Fruit fly (Drosophila melanogaster) whole organism, embryonic: ENCODE data around the gene CG18281.

ENCODE experiments used
- Abd-B ChIP-seq: fragments of 200-800 bp; sonication (Bioruptor generic); optimal IDR thresholded peaks from 2 replicates; lab custom pipeline; 2018; ENCODE audit warnings: missing biosample characterization, mild to moderate bottlenecking, missing genetic modification characterization, moderate library complexity
- B-H2 ChIP-seq: fragments of 200-800 bp; sonication (Bioruptor generic); optimal IDR thresholded peaks from 2 replicates; lab custom pipeline; 2018; ENCODE audit warnings: missing biosample characterization, mild to moderate bottlenecking, missing genetic modification characterization
- CG10274 ChIP-seq: fragments of 200-800 bp; sonication (Bioruptor generic); optimal IDR thresholded peaks from 3 replicates; lab custom pipeline; 2017; ENCODE audit warnings: missing biosample characterization, mild to moderate bottlenecking, missing genetic modification characterization
- CG11456 ChIP-seq: fragments of 200-800 bp; sonication (Bioruptor generic); IDR thresholded peaks from 3 replicates; pipeline ENCODE4 v1.3.6; 2022; ENCODE audit warnings: missing biosample characterization, missing genetic modification characterization
- CG12942 ChIP-seq: fragments of 200-800 bp; sonication (Bioruptor generic); optimal IDR thresholded peaks from 3 replicates; lab custom pipeline; 2016; ENCODE audit warnings: missing biosample characterization, missing genetic modification characterization
- CG13424 ChIP-seq: fragments of 200-800 bp; sonication (Bioruptor generic); optimal IDR thresholded peaks from 2 replicates; lab custom pipeline; 2019; ENCODE audit warnings: missing biosample characterization, mild to moderate bottlenecking, missing genetic modification characterization, moderate library complexity
- CG15073 ChIP-seq: fragments of 200-800 bp; sonication (Bioruptor generic); optimal IDR thresholded peaks from 2 replicates; lab custom pipeline; 2016; ENCODE audit warnings: missing biosample characterization, missing genetic modification characterization
- CG17328 ChIP-seq: fragments of 200-800 bp; sonication (Bioruptor generic); IDR thresholded peaks from 2 replicates; pipeline ENCODE4 v1.3.6; 2022; ENCODE audit warnings: missing biosample characterization, missing genetic modification characterization
- CG17612 ChIP-seq: fragments of 200-800 bp; sonication (Bioruptor generic); IDR thresholded peaks from 2 replicates; pipeline ENCODE4 v1.3.6; 2022; ENCODE audit warnings: missing biosample characterization, missing genetic modification characterization
- CG17829 ChIP-seq: fragments of 200-800 bp; optimal IDR thresholded peaks from 2 replicates; lab custom pipeline; 2019; ENCODE audit warnings: missing biosample characterization, mild to moderate bottlenecking, missing genetic modification characterization, moderate library complexity
- CG2199 ChIP-seq: fragments of 200-800 bp; sonication (Bioruptor generic); IDR thresholded peaks from 3 replicates; pipeline ENCODE4 v1.3.6; 2022; ENCODE audit warnings: missing biosample characterization, missing genetic modification characterization
- CG2712 ChIP-seq: fragments of 200-800 bp; optimal IDR thresholded peaks from 3 replicates; lab custom pipeline; 2019; ENCODE audit warnings: missing biosample characterization, mild to moderate bottlenecking, missing genetic modification characterization, moderate library complexity
- CG4707 ChIP-seq: fragments of 200-800 bp; sonication (Bioruptor generic); optimal IDR thresholded peaks from 2 replicates; lab custom pipeline; 2018; ENCODE audit warnings: missing biosample characterization, mild to moderate bottlenecking, missing genetic modification characterization, moderate library complexity
- CG4730 ChIP-seq: fragments of 200-800 bp; sonication (Bioruptor generic); IDR thresholded peaks from 2 replicates; pipeline ENCODE4 v1.3.6; 2022; ENCODE audit warnings: missing biosample characterization, missing genetic modification characterization
- CG7987 ChIP-seq: fragments of 200-800 bp; sonication (Bioruptor generic); optimal IDR thresholded peaks from 2 replicates; lab custom pipeline; 2018; ENCODE audit warnings: missing biosample characterization, mild to moderate bottlenecking, missing genetic modification characterization, moderate library complexity
- Dfd ChIP-seq, 2 experiments: fragments of >200 bp; optimal IDR thresholded peaks; 2 replicates each; lab custom pipeline; 2017; ENCODE audit warnings: missing biosample characterization in 2 of 2, missing genetic modification characterization in 2 of 2
- HLH3B ChIP-seq: fragments of 200-800 bp; sonication (Bioruptor generic); IDR thresholded peaks from 2 replicates; pipeline ENCODE4 v1.3.6; 2022; ENCODE audit warnings: missing biosample characterization, missing genetic modification characterization
- Lhr ChIP-seq: fragments of 200-800 bp; sonication (Bioruptor generic); optimal IDR thresholded peaks from 3 replicates; lab custom pipeline; 2017; ENCODE audit warnings: mild to moderate bottlenecking, missing biosample characterization, missing genetic modification reagents, missing genetic modification characterization
- Lim3 ChIP-seq: fragments of 200-800 bp; sonication (Bioruptor generic); IDR thresholded peaks from 2 replicates; pipeline ENCODE4 v1.3.6; 2022; ENCODE audit warnings: missing biosample characterization, missing genetic modification characterization
- MBD-R2 ChIP-seq: fragments of 200-800 bp; sonication (Bioruptor generic); IDR thresholded peaks from 2 replicates; pipeline ENCODE4 v1.3.6; 2022; ENCODE audit warnings: missing biosample characterization, missing genetic modification characterization
- Max ChIP-seq: fragments of 200-800 bp; sonication (Bioruptor generic); optimal IDR thresholded peaks from 2 replicates; lab custom pipeline; 2016; ENCODE audit warnings: missing biosample characterization, mild to moderate bottlenecking, missing genetic modification characterization
- Neu2 ChIP-seq: fragments of 200-800 bp; sonication (Bioruptor generic); optimal IDR thresholded peaks from 3 replicates; lab custom pipeline; 2016; ENCODE audit warnings: missing biosample characterization, missing genetic modification characterization, borderline replicate concordance
- NfI ChIP-seq: fragments of 200-800 bp; sonication (Bioruptor generic); optimal IDR thresholded peaks from 3 replicates; lab custom pipeline; 2018; ENCODE audit warnings: missing biosample characterization, mild to moderate bottlenecking, missing genetic modification characterization, moderate library complexity
- Six4 ChIP-seq: fragments of 200-800 bp; sonication (Bioruptor generic); optimal IDR thresholded peaks from 2 replicates; lab custom pipeline; 2016; ENCODE audit warnings: missing biosample characterization, missing genetic modification characterization
- ab ChIP-seq: fragments of 200-800 bp; sonication (Bioruptor generic); optimal IDR thresholded peaks from 2 replicates; lab custom pipeline; 2016; ENCODE audit warnings: missing biosample characterization, missing genetic modification characterization
- al ChIP-seq: fragments of 200-800 bp; sonication (Bioruptor generic); IDR thresholded peaks from 2 replicates; pipeline ENCODE4 v1.3.6; 2022; ENCODE audit warnings: missing biosample characterization, missing genetic modification characterization
- amos ChIP-seq: fragments of 200-800 bp; sonication (Bioruptor generic); IDR thresholded peaks from 2 replicates; pipeline ENCODE4 v1.3.6; 2022; ENCODE audit warnings: missing biosample characterization, missing genetic modification characterization; ENCODE audit not compliant: partially characterized antibody
- bowl ChIP-seq: fragments of 200-800 bp; sonication (Bioruptor generic); IDR thresholded peaks from 2 replicates; pipeline ENCODE4 v1.3.6; 2022; ENCODE audit warnings: missing biosample characterization, missing genetic modification characterization
- br ChIP-seq: fragments of >200 bp; optimal IDR thresholded peaks from 2 replicates; lab custom pipeline; 2017
- cwo ChIP-seq: fragments of 200-800 bp; sonication (Bioruptor generic); optimal IDR thresholded peaks from 3 replicates; lab custom pipeline; 2017; ENCODE audit warnings: missing biosample characterization, missing genetic modification characterization, mild to moderate bottlenecking, moderate library complexity, missing genetic modification reagents
- gfzf ChIP-seq: fragments of 200-800 bp; sonication (Bioruptor generic); optimal IDR thresholded peaks from 2 replicates; lab custom pipeline; 2016; ENCODE audit warnings: missing biosample characterization, mild to moderate bottlenecking, missing genetic modification characterization, moderate library complexity
- gro ChIP-seq: fragments of 200-800 bp; sonication (Bioruptor generic); optimal IDR thresholded peaks from 2 replicates; lab custom pipeline; 2016; ENCODE audit warnings: missing biosample characterization, missing genetic modification characterization
- gsb-n ChIP-seq: fragments of 200-800 bp; sonication (Bioruptor generic); optimal IDR thresholded peaks from 3 replicates; lab custom pipeline; 2018; ENCODE audit warnings: missing biosample characterization, mild to moderate bottlenecking, missing genetic modification characterization
- insv ChIP-seq, 2 experiments: fragments of 200-800 bp; sonication (Bioruptor generic); optimal IDR thresholded peaks; 3 replicates each; lab custom pipeline; 2016 to 2018; ENCODE audit warnings: missing biosample characterization in 2 of 2, missing genetic modification characterization in 2 of 2
- jing ChIP-seq: fragments of 200-800 bp; sonication (Bioruptor generic); optimal IDR thresholded peaks from 2 replicates; lab custom pipeline; 2018; ENCODE audit warnings: missing biosample characterization, mild to moderate bottlenecking, missing genetic modification characterization
- ken ChIP-seq: fragments of 200-800 bp; sonication (Bioruptor generic); IDR thresholded peaks from 3 replicates; pipeline ENCODE4 v1.3.6; 2022; ENCODE audit warnings: missing biosample characterization, missing genetic modification characterization
- mam ChIP-seq: fragments of 200-800 bp; sonication (Bioruptor generic); optimal IDR thresholded peaks from 3 replicates; lab custom pipeline; 2016; ENCODE audit warnings: missing biosample characterization, missing genetic modification characterization
- nau ChIP-seq: fragments of 200-800 bp; sonication (Bioruptor generic); optimal IDR thresholded peaks from 3 replicates; lab custom pipeline; 2017; ENCODE audit warnings: missing biosample characterization, mild to moderate bottlenecking, missing genetic modification characterization, missing genetic modification reagents
- nmo ChIP-seq: fragments of 200-800 bp; sonication (Bioruptor generic); optimal IDR thresholded peaks from 2 replicates; lab custom pipeline; 2018; ENCODE audit warnings: missing biosample characterization, mild to moderate bottlenecking, missing genetic modification characterization, moderate library complexity
- pros ChIP-seq: fragments of 200-800 bp; sonication (Bioruptor generic); optimal IDR thresholded peaks from 3 replicates; lab custom pipeline; 2019; ENCODE audit warnings: missing biosample characterization, mild to moderate bottlenecking, missing genetic modification characterization, moderate library complexity
- repo ChIP-seq: fragments of 200-800 bp; sonication (Bioruptor generic); optimal IDR thresholded peaks from 2 replicates; lab custom pipeline; 2016; ENCODE audit warnings: missing biosample characterization, missing genetic modification characterization
- ro ChIP-seq: fragments of 200-800 bp; sonication (Bioruptor generic); IDR thresholded peaks from 2 replicates; pipeline ENCODE4 v1.3.6; 2022; ENCODE audit warnings: missing biosample characterization, missing genetic modification characterization
- row ChIP-seq: fragments of 200-800 bp; sonication (Bioruptor generic); IDR thresholded peaks from 3 replicates; pipeline ENCODE4 v1.3.6; 2022; ENCODE audit warnings: missing biosample characterization, missing genetic modification characterization
- sens-2 ChIP-seq: fragments of 200-800 bp; sonication (Bioruptor generic); IDR thresholded peaks from 2 replicates; pipeline ENCODE4 v1.3.6; 2022; ENCODE audit warnings: missing biosample characterization, missing genetic modification characterization
- sna ChIP-seq: fragments of 200-800 bp; sonication (Bioruptor generic); IDR thresholded peaks from 2 replicates; pipeline ENCODE4 v1.3.6; 2022; ENCODE audit warnings: missing biosample characterization, missing genetic modification characterization; ENCODE audit not compliant: partially characterized antibody
- sob ChIP-seq: fragments of 200-800 bp; sonication (Bioruptor generic); IDR thresholded peaks from 2 replicates; pipeline ENCODE4 v1.3.6; 2022; ENCODE audit warnings: missing biosample characterization, missing genetic modification characterization
- ssp ChIP-seq: fragments of 200-800 bp; sonication (Bioruptor generic); IDR thresholded peaks from 2 replicates; pipeline ENCODE4 v1.3.6; 2022; ENCODE audit warnings: missing biosample characterization, missing genetic modification characterization
- trh ChIP-seq: fragments of 200-800 bp; sonication (Bioruptor generic); optimal IDR thresholded peaks from 2 replicates; lab custom pipeline; 2016; ENCODE audit warnings: missing biosample characterization, missing genetic modification characterization
- vvl ChIP-seq: fragments of 200-800 bp; sonication (Bioruptor generic); IDR thresholded peaks from 2 replicates; pipeline ENCODE4 v1.3.6; 2022; ENCODE audit warnings: missing biosample characterization, missing genetic modification characterization
- z ChIP-seq: fragments of 200-800 bp; sonication (Bioruptor generic); IDR thresholded peaks from 3 replicates; pipeline ENCODE4 v1.3.6; 2022; ENCODE audit warnings: missing biosample characterization, missing genetic modification characterization
- zfh2 ChIP-seq: fragments of 200-800 bp; sonication (Bioruptor generic); optimal IDR thresholded peaks from 2 replicates; lab custom pipeline; 2016; ENCODE audit warnings: missing biosample characterization, missing genetic modification characterization

The CG18281 gene

DNA sequence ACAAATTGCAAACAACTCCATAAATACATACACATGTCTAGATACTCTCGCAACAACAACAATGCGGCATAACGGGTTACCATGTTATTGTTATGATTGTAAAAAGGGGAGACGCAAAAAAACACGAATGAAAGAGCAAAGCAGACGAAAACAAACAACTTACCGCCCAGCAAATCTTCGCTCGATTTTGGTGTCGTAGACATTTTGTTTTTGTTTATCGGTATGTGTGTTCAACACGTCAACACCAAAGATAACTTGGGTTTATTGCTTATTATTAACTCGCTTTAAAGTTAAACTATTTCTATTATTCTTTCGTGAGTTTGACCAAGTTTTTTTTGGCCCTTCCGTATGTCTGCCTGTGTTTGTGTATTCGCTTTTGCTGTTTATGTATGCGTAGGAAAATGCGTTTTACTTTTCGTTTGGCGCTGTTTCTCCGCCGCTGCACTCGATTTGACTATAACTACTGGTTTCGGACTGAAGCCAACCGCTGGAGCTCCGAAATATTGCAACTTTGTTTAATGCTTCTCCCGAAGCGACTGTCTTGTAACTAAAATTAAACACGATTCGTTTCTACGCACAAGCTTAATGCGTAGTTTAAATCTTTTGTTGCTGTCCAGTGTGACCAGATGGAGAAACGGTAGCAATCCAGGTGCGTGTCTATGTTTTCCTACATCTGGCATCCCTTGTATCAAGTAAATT, 19.3 kb downstream of the CG18281 start, which contains the start of gene BNIP3:
Gene BNIP3 (minus strand): TSS at position 589 of the 699 bp plus-strand sequence.
- TF ChIP-seq B-H2 (GFP tag; lab: Kevin White, UChicago) (no peak), al (GFP tag; lab: Robert Waterston, UW) (no peak), trh (GFP tag; lab: Kevin White, UChicago) (no peak), nau (no peak), amos (GFP tag; lab: Robert Waterston, UW) (peak; percentile 41; the same call in 1 of the 2 replicates), Neu2 (GFP tag; lab: Kevin White, UChicago) (no peak), sob (GFP tag; lab: Robert Waterston, UW) (0 out of 2 replicates have a peak, but pooled peaks have one; percentile 13), Six4 (no peak), nmo (GFP tag; lab: Kevin White, UChicago) (peak; percentile 21), Abd-B (no peak), CG15073 (GFP tag; lab: Kevin White, UChicago) (no peak), repo (no peak), NfI (GFP tag; lab: Kevin White, UChicago) (no peak), CG4707 (no peak), CG2712 (tag; lab: Kevin White, UChicago) (peak; percentile 6), CG12942 (no peak), CG13424 (no peak), HLH3B (GFP tag; lab: Robert Waterston, UW) (no peak), gro (GFP tag; lab: Kevin White, UChicago) (no peak), sna (GFP tag; lab: Robert Waterston, UW) (no peak), Dfd (GFP tag; optimal IDR thresholded peaks at IDR 0.05; lab: Kevin White, UChicago) (no peak), ssp (no peak), CG10274 (no peak), gfzf (peak; percentile 82), insv (GFP tag; optimal IDR thresholded peaks at IDR 0.05; lab: Kevin White, UChicago) (no peak), Lim3 (no peak), br (lab: Kevin White, UChicago) (no peak), ab (GFP tag; lab: Kevin White, UChicago) (no peak), Lhr (GFP tag; lab: Kevin White, UChicago) (peak; percentile 38), CG7987 (GFP tag; lab: Kevin White, UChicago) (no peak), CG17829 (tag; lab: Kevin White, UChicago) (peak; percentile 18), ken (no peak), CG17328 (GFP tag; lab: Robert Waterston, UW) (no peak), CG2199 (GFP tag; lab: Robert Waterston, UW) (no peak), jing (GFP tag; lab: Kevin White, UChicago) (no peak), cwo (no peak), CG17612 (GFP tag; lab: Robert Waterston, UW) (no peak), CG11456 (GFP tag; lab: Robert Waterston, UW) (no peak), Max (GFP tag; lab: Kevin White, UChicago) (no peak), gsb-n (tag; lab: Kevin White, UChicago) (no peak), z (GFP tag; lab: Robert Waterston, UW) (no peak), sens-2 (GFP tag; lab: Robert Waterston, UW) (no peak), zfh2 (no peak), row (GFP tag; lab: Robert Waterston, UW) (no peak), ro (GFP tag; lab: Robert Waterston, UW) (no peak), CG4730 (no peak), vvl (GFP tag; lab: Robert Waterston, UW) (0 out of 2 replicates have a peak, but pooled peaks have one; percentile 22), bowl (no peak; the same call in 1 of the 2 replicates), MBD-R2 (GFP tag; lab: Robert Waterston, UW) (peak; percentile 23; the same call in 1 of the 2 replicates), pros (GFP tag; lab: Kevin White, UChicago) (no peak), mam (no peak)
